Worm (Caenorhabditis elegans) whole organism, L1 larva: ENCODE data around the gene Y43F8C.3.
A peak's percentile ranks its signal among the peaks of the same experiment; 100 is the strongest.

ENCODE experiments used
- Y116A8C.19 ChIP-seq: sonication (generic microtip); optimal IDR thresholded peaks from 2 replicates; lab custom pipeline; 2016; ENCODE audit warnings: missing compliant biosample characterization, missing genetic modification characterization, borderline replicate concordance
- ceh-88 ChIP-seq: fragments of 200-800 bp; sonication (Bioruptor generic); IDR thresholded peaks from 2 replicates; pipeline ENCODE4 v1.3.6; 2022; ENCODE audit warnings: missing genetic modification characterization, missing compliant biosample characterization
- ceh-90 ChIP-seq: sonication (generic microtip); optimal IDR thresholded peaks from 2 replicates; lab custom pipeline; 2016; ENCODE audit warnings: missing genetic modification characterization, missing compliant biosample characterization
- ces-1 ChIP-seq: fragments of 150-350 bp; optimal IDR thresholded peaks from 2 replicates; lab custom pipeline; 2014; ENCODE audit warnings: missing biosample characterization, missing genetic modification reagents, missing genetic modification characterization
- dsc-1 ChIP-seq: sonication (generic microtip); optimal IDR thresholded peaks from 2 replicates; lab custom pipeline; 2016; ENCODE audit warnings: mild to moderate bottlenecking, missing genetic modification characterization, missing compliant biosample characterization
- efl-1 ChIP-seq, 4 experiments: fragments of 150-350 bp; optimal IDR thresholded peaks in 3 of 4; peaks in 1 of 4; 1 replicate in 1 of 4; 2 replicates in 3 of 4; lab custom pipeline; 2014; ENCODE audit warnings: missing biosample characterization in 2 of 4, missing genetic modification characterization in 2 of 4, missing genetic modification reagents in 2 of 4
- efl-3 ChIP-seq: fragments of 200-800 bp; sonication (Bioruptor generic); optimal IDR thresholded peaks from 2 replicates; lab custom pipeline; 2018; ENCODE audit warnings: mild to moderate bottlenecking, missing genetic modification characterization, missing compliant biosample characterization
- egl-13 ChIP-seq: sonication (generic microtip); optimal IDR thresholded peaks from 2 replicates; lab custom pipeline; 2016; ENCODE audit warnings: missing genotype, missing genetic modification reagents, missing genetic modification characterization, missing compliant biosample characterization
- elt-3 ChIP-seq, 6 experiments: fragments of 150-350 bp in 1 of 6; sonication (generic microtip); optimal IDR thresholded peaks; 2 replicates each; lab custom pipeline; 2017 to 2018; ENCODE audit warnings: missing biosample characterization in 6 of 6, missing genetic modification characterization in 6 of 6, inconsistent platforms in 1 of 6
- fkh-10 ChIP-seq: sonication (generic microtip); optimal IDR thresholded peaks from 2 replicates; lab custom pipeline; 2017; ENCODE audit warnings: missing biosample characterization, missing genetic modification reagents, missing genetic modification characterization
- fkh-8 ChIP-seq: sonication (generic microtip); optimal IDR thresholded peaks from 2 replicates; lab custom pipeline; 2016; ENCODE audit warnings: mild to moderate bottlenecking, missing genetic modification characterization, missing compliant biosample characterization
- grh-1 ChIP-seq: fragments of 200-800 bp; sonication (Bioruptor generic); IDR thresholded peaks from 2 replicates; pipeline ENCODE4 v1.3.6; 2022; ENCODE audit warnings: missing genetic modification reagents, missing genetic modification characterization, missing compliant biosample characterization
- hpl-2 ChIP-seq: fragments of 150-350 bp; optimal IDR thresholded peaks from 2 replicates; lab custom pipeline; 2014; ENCODE audit warnings: missing biosample characterization, missing genetic modification reagents, missing genetic modification characterization
- irx-1 ChIP-seq: sonication (generic microtip); optimal IDR thresholded peaks from 2 replicates; lab custom pipeline; 2016; ENCODE audit warnings: missing genetic modification characterization, missing compliant biosample characterization
- jun-1 ChIP-seq: fragments of 150-350 bp; optimal IDR thresholded peaks from 2 replicates; lab custom pipeline; 2014; ENCODE audit warnings: missing biosample characterization, missing genetic modification reagents, missing genetic modification characterization
- lin-14 ChIP-seq: fragments of 200-800 bp; sonication (Bioruptor generic); optimal IDR thresholded peaks from 2 replicates; lab custom pipeline; 2018; ENCODE audit warnings: mild to moderate bottlenecking, missing genetic modification characterization, moderate library complexity, missing compliant biosample characterization
- lin-15B ChIP-seq: fragments of 150-350 bp; sonication (generic microtip); optimal IDR thresholded peaks from 3 replicates; lab custom pipeline; 2014; ENCODE audit warnings: missing biosample characterization, missing genetic modification characterization
- lin-35 ChIP-seq, 2 experiments: fragments of 150-350 bp; optimal IDR thresholded peaks; 2 replicates each; lab custom pipeline; 2014; ENCODE audit warnings: missing biosample characterization in 2 of 2, missing genetic modification characterization in 2 of 2, missing genetic modification reagents in 2 of 2
- lin-39 ChIP-seq: fragments of 150-350 bp; optimal IDR thresholded peaks from 2 replicates; lab custom pipeline; 2014; ENCODE audit warnings: missing biosample characterization, missing genetic modification reagents, missing genetic modification characterization
- lir-3 ChIP-seq: sonication (generic microtip); optimal IDR thresholded peaks from 2 replicates; lab custom pipeline; 2016; ENCODE audit warnings: mild to moderate bottlenecking, missing genetic modification characterization, moderate library complexity, missing compliant biosample characterization; ENCODE audit not compliant: poor library complexity
- lsy-2 ChIP-seq, 2 experiments: fragments of 150-350 bp; optimal IDR thresholded peaks; 2 replicates each; lab custom pipeline; 2014; ENCODE audit warnings: missing biosample characterization in 2 of 2, missing genetic modification characterization in 2 of 2
- mab-9 ChIP-seq: fragments of 200-800 bp; sonication (Bioruptor generic); IDR thresholded peaks from 2 replicates; pipeline ENCODE4 v1.3.6; 2022; ENCODE audit warnings: missing genetic modification reagents, missing genetic modification characterization, missing compliant biosample characterization
- nhr-237 ChIP-seq: fragments of 150-350 bp; optimal IDR thresholded peaks from 2 replicates; lab custom pipeline; 2014; ENCODE audit warnings: missing biosample characterization, missing genetic modification characterization
- nhr-76 ChIP-seq: sonication (generic microtip); optimal IDR thresholded peaks from 2 replicates; lab custom pipeline; 2017; ENCODE audit warnings: missing biosample characterization, missing genetic modification characterization
- nhr-77 ChIP-seq: fragments of 150-350 bp; optimal IDR thresholded peaks from 2 replicates; lab custom pipeline; 2014; ENCODE audit warnings: missing biosample characterization, missing genetic modification characterization
- nhr-85 ChIP-seq: sonication (generic microtip); peaks from one replicate; lab custom pipeline; 2016; ENCODE audit warnings: missing genetic modification characterization, inconsistent platforms, missing compliant biosample characterization
- pqm-1 ChIP-seq: sonication (generic microtip); optimal IDR thresholded peaks from 3 replicates; lab custom pipeline; 2017; ENCODE audit warnings: missing biosample characterization, missing genetic modification characterization
- skn-1 ChIP-seq: fragments of 150-350 bp; optimal IDR thresholded peaks from 2 replicates; lab custom pipeline; 2014; ENCODE audit warnings: missing biosample characterization, missing genetic modification characterization
- sox-4 ChIP-seq: sonication (generic microtip); optimal IDR thresholded peaks from 2 replicates; lab custom pipeline; 2016; ENCODE audit warnings: missing genetic modification characterization, missing compliant biosample characterization
- sptf-1 ChIP-seq: fragments of 150-350 bp; optimal IDR thresholded peaks from 2 replicates; lab custom pipeline; 2014; ENCODE audit warnings: missing biosample characterization, missing genetic modification characterization
- swsn-7 ChIP-seq: sonication (generic microtip); optimal IDR thresholded peaks from 2 replicates; lab custom pipeline; 2016; ENCODE audit warnings: missing genetic modification characterization, missing compliant biosample characterization
- tlp-1 ChIP-seq: fragments of 150-350 bp; optimal IDR thresholded peaks from 2 replicates; lab custom pipeline; 2014; ENCODE audit warnings: missing biosample characterization, missing genetic modification characterization
- unc-130 ChIP-seq: fragments of 150-350 bp; optimal IDR thresholded peaks from 2 replicates; lab custom pipeline; 2017; ENCODE audit warnings: missing biosample characterization, missing genetic modification characterization, inconsistent platforms
- unc-62 ChIP-seq: fragments of 150-350 bp; optimal IDR thresholded peaks from 2 replicates; lab custom pipeline; 2014; ENCODE audit warnings: missing biosample characterization, missing genetic modification reagents, missing genetic modification characterization
- unc-86 ChIP-seq: sonication (generic microtip); optimal IDR thresholded peaks from 2 replicates; lab custom pipeline; 2016; ENCODE audit warnings: missing genetic modification characterization, missing compliant biosample characterization
- unc-98 ChIP-seq: fragments of 200-800 bp; sonication (Bioruptor generic); IDR thresholded peaks from 2 replicates; pipeline ENCODE4 v1.3.6; 2022; ENCODE audit warnings: missing genetic modification characterization, missing compliant biosample characterization
- xbp-1 ChIP-seq: sonication (generic microtip); optimal IDR thresholded peaks from 2 replicates; lab custom pipeline; 2016; ENCODE audit warnings: missing genetic modification characterization, missing compliant biosample characterization
- zip-4 ChIP-seq: fragments of 200-800 bp; sonication (Bioruptor generic); optimal IDR thresholded peaks from 2 replicates; lab custom pipeline; 2018; ENCODE audit warnings: mild to moderate bottlenecking, missing genetic modification characterization, moderate library complexity, missing compliant biosample characterization

Gene Y43F8C.3

ce11 chrV:19666308-19666707 lies 43.9 kb upstream of the Y43F8C.3 start (continued):
- TF ChIP-seq unc-86 (tag; lab: Kevin White, UChicago): no peak
- no peak for TF ChIP-seq sptf-1
- TF ChIP-seq pqm-1 (tag; lab: Kevin White, UChicago): no peak
- peak; percentile 15 for TF ChIP-seq swsn-7 (tag; lab: Kevin White, UChicago)
- TF ChIP-seq xbp-1 (tag; lab: Kevin White, UChicago): no peak
- TF ChIP-seq nhr-76: no peak
- peak in 1 of 2 experiments; percentile 35 for TF ChIP-seq lin-35 (GFP tag; optimal IDR thresholded peaks at IDR 0.05; lab: Kevin White, UChicago)
- no peak for TF ChIP-seq Y116A8C.19 (tag; lab: Kevin White, UChicago)
- TF ChIP-seq nhr-85: peak; percentile 94
- no peak for TF ChIP-seq jun-1 (tag; lab: Kevin White, UChicago)
- peak; percentile 45 for TF ChIP-seq irx-1 (tag; lab: Kevin White, UChicago)
- TF ChIP-seq ces-1 (GFP tag; lab: Kevin White, UChicago): no peak
- peak; percentile 8 for TF ChIP-seq nhr-237 (tag; lab: Kevin White, UChicago)
- no peak for TF ChIP-seq dsc-1
- no peak for TF ChIP-seq fkh-8 (tag; lab: Kevin White, UChicago)
- TF ChIP-seq lin-39: no peak
- no peak for TF ChIP-seq elt-3 (tag; optimal IDR thresholded peaks at IDR 0.05; lab: Kevin White, UChicago)
- TF ChIP-seq unc-62 (GFP tag; lab: Kevin White, UChicago): no peak
- TF ChIP-seq efl-3 (GFP tag; lab: Kevin White, UChicago): no peak
- TF ChIP-seq, all 84 proteins: peak for 20

ce11 chrV:19664574-19664973 lies 42.1 kb upstream of the Y43F8C.3 start:
- TF ChIP-seq ces-1 (GFP tag; lab: Kevin White, UChicago) (no peak), unc-130 (tag; lab: Kevin White, UChicago) (no peak), unc-62 (GFP tag; lab: Kevin White, UChicago) (no peak), egl-13 (tag; lab: Kevin White, UChicago) (no peak), irx-1 (tag; lab: Kevin White, UChicago) (no peak), swsn-7 (tag; lab: Kevin White, UChicago) (no peak), lin-14 (no peak), ceh-88 (GFP tag; lab: Robert Waterston, UW) (no peak), nhr-85 (no peak), lsy-2 (tag; optimal IDR thresholded peaks at IDR 0.05; lab: Kevin White, UChicago) (no peak), unc-98 (GFP tag; lab: Robert Waterston, UW) (no peak)
- TF ChIP-seq, all 84 proteins: peak for 0

- TF ChIP-seq lin-15B (tag; lab: Kevin White, UChicago): no peak
- no peak for TF ChIP-seq dsc-1
- TF ChIP-seq nhr-237 (tag; lab: Kevin White, UChicago): no peak
- TF ChIP-seq ceh-90 (tag; lab: Kevin White, UChicago): no peak
- TF ChIP-seq hpl-2 (GFP tag; lab: Kevin White, UChicago): no peak
- no peak for TF ChIP-seq fkh-10 (GFP tag; lab: Kevin White, UChicago)
- no peak for TF ChIP-seq lir-3 (tag; lab: Kevin White, UChicago)
- no peak for TF ChIP-seq sox-4
- TF ChIP-seq unc-62 (GFP tag; lab: Kevin White, UChicago): no peak
- TF ChIP-seq mab-9: no peak
- TF ChIP-seq tlp-1 (tag; lab: Kevin White, UChicago): no peak
- TF ChIP-seq Y116A8C.19 (tag; lab: Kevin White, UChicago): no peak
- TF ChIP-seq skn-1 (tag; lab: Kevin White, UChicago): no peak
- TF ChIP-seq grh-1: no peak
- no peak for TF ChIP-seq nhr-77 (tag; lab: Kevin White, UChicago)
Measured at ce11 chrV:19655151-19655550, 32.7 kb upstream of the Y43F8C.3 start, which contains the start of gene dmd-3. TSS of gene dmd-3 (minus strand) at chrV:19655251.

ce11 chrV:19645572-19646155 lies 23.2 kb upstream of the Y43F8C.3 start, which contains the start of gene Y43F8C.9:
TSS of gene Y43F8C.9 (plus strand) at chrV:19646105.
- TF ChIP-seq efl-1 (optimal IDR thresholded peaks at IDR 0.05; lab: Kevin White, UChicago) (no peak), efl-1 (GFP tag; optimal IDR thresholded peaks at IDR 0.05 in 1 of 2; lab: Kevin White, UChicago) (peak in 1 of 2 experiments; percentile 25), zip-4 (no peak)
